Worm (Caenorhabditis elegans) whole organism, L2 larva: ENCODE measurements around the gene dyf-7.
"Not testable (repeated sequence)": the region's sequence is repeated elsewhere in the genome, so short reads cannot be mapped to it uniquely, and the experiment has no call there.

Experiments
- C34F6.9 ChIP-seq: fragments of 150-350 bp; optimal IDR thresholded peaks from 2 replicates; lab custom pipeline; 2014; ENCODE audit warnings: missing biosample characterization, missing genetic modification characterization
- F13H6.1 ChIP-seq: sonication (generic microtip); optimal IDR thresholded peaks from 2 replicates; lab custom pipeline; 2016; ENCODE audit warnings: missing genetic modification characterization, missing compliant biosample characterization
- R02D3.7 ChIP-seq: fragments of 150-350 bp; optimal IDR thresholded peaks from 2 replicates; lab custom pipeline; 2014; ENCODE audit warnings: missing biosample characterization, missing genetic modification characterization
- Y55F3AM.14 ChIP-seq: fragments of 200-800 bp; sonication (Bioruptor generic); optimal IDR thresholded peaks from 2 replicates; lab custom pipeline; 2018; ENCODE audit warnings: mild to moderate bottlenecking, missing genetic modification characterization, missing compliant biosample characterization
- ceh-82 ChIP-seq: fragments of 150-350 bp; optimal IDR thresholded peaks from 2 replicates; lab custom pipeline; 2014; ENCODE audit warnings: missing biosample characterization, missing genetic modification characterization
- crh-2 ChIP-seq: sonication (generic microtip); optimal IDR thresholded peaks from 2 replicates; lab custom pipeline; 2017; ENCODE audit warnings: missing biosample characterization, missing genetic modification characterization
- egl-27 ChIP-seq: sonication (generic microtip); optimal IDR thresholded peaks from 3 replicates; lab custom pipeline; 2017; ENCODE audit warnings: missing biosample characterization, missing genetic modification reagents, missing genetic modification characterization
- fos-1 ChIP-seq: fragments of 150-350 bp; optimal IDR thresholded peaks from 2 replicates; lab custom pipeline; 2014; ENCODE audit warnings: missing biosample characterization, missing genetic modification characterization
- lin-11 ChIP-seq: fragments of 150-350 bp; sonication (generic microtip); optimal IDR thresholded peaks from 2 replicates; lab custom pipeline; 2014; ENCODE audit warnings: missing biosample characterization, missing genetic modification characterization, inconsistent platforms, mixed read lengths
- lsy-2 ChIP-seq, 2 experiments: fragments of 150-350 bp in 1 of 2; sonication (generic microtip) in 1 of 2; optimal IDR thresholded peaks; 2 replicates each; lab custom pipeline; 2014 to 2017; ENCODE audit warnings: missing biosample characterization in 2 of 2, missing genetic modification characterization in 2 of 2
- mab-5 ChIP-seq: fragments of 150-350 bp; optimal IDR thresholded peaks from 2 replicates; lab custom pipeline; 2014; ENCODE audit warnings: missing biosample characterization, missing genetic modification characterization
- mdl-1 ChIP-seq, 2 experiments: fragments of 150-350 bp in 1 of 2; sonication (generic microtip) in 1 of 2; optimal IDR thresholded peaks; 2 replicates each; lab custom pipeline; 2017; ENCODE audit warnings: missing biosample characterization in 2 of 2, missing genetic modification characterization in 2 of 2
- nhr-10 ChIP-seq: sonication (generic microtip); optimal IDR thresholded peaks from 2 replicates; lab custom pipeline; 2017; ENCODE audit warnings: missing biosample characterization, missing genetic modification characterization
- nhr-11 ChIP-seq: fragments of 150-350 bp; optimal IDR thresholded peaks from 2 replicates; lab custom pipeline; 2014; ENCODE audit warnings: missing biosample characterization, missing genetic modification characterization
- nhr-129 ChIP-seq: fragments of 150-350 bp; optimal IDR thresholded peaks from 2 replicates; lab custom pipeline; 2014; ENCODE audit warnings: missing biosample characterization, missing genetic modification characterization
- nhr-21 ChIP-seq: fragments of 150-350 bp; optimal IDR thresholded peaks from 2 replicates; lab custom pipeline; 2014; ENCODE audit warnings: missing biosample characterization, missing genetic modification characterization
- nhr-237 ChIP-seq: fragments of 150-350 bp; optimal IDR thresholded peaks from 2 replicates; lab custom pipeline; 2014; ENCODE audit warnings: missing biosample characterization, missing genetic modification characterization
- nhr-6 ChIP-seq: fragments of 150-350 bp; optimal IDR thresholded peaks from 2 replicates; lab custom pipeline; 2014; ENCODE audit warnings: missing biosample characterization, missing genetic modification characterization
- sem-4 ChIP-seq: fragments of 150-350 bp; optimal IDR thresholded peaks from 2 replicates; lab custom pipeline; 2014; ENCODE audit warnings: missing biosample characterization, missing genetic modification reagents, missing genetic modification characterization
- sma-3 ChIP-seq: sonication (generic microtip); optimal IDR thresholded peaks from 2 replicates; lab custom pipeline; 2016; ENCODE audit warnings: missing genetic modification reagents, missing genetic modification characterization, missing compliant biosample characterization
- sma-9 ChIP-seq, 2 experiments: fragments of 150-350 bp in 1 of 2; sonication (generic microtip) in 1 of 2; optimal IDR thresholded peaks; 2 replicates each; lab custom pipeline; 2014 to 2016; ENCODE audit warnings: missing genetic modification characterization in 2 of 2, mild to moderate bottlenecking in 1 of 2, missing biosample characterization in 1 of 2, missing compliant biosample characterization in 1 of 2, missing genetic modification reagents in 1 of 2, moderate library complexity in 1 of 2
- unc-55 ChIP-seq: fragments of 150-350 bp; sonication (generic microtip); optimal IDR thresholded peaks from 3 replicates; lab custom pipeline; 2014; ENCODE audit warnings: missing biosample characterization, missing genetic modification reagents, missing genetic modification characterization
- zag-1 ChIP-seq: fragments of 150-350 bp; optimal IDR thresholded peaks from 2 replicates; lab custom pipeline; 2014; ENCODE audit warnings: missing biosample characterization, missing genetic modification characterization
- ztf-4 ChIP-seq: fragments of 150-350 bp; optimal IDR thresholded peaks from 2 replicates; lab custom pipeline; 2014; ENCODE audit warnings: missing biosample characterization, missing genetic modification characterization

Gene dyf-7

ce11 chrX:9743513-9743914 is 45.1 kb downstream of the dyf-7 start:
- TF ChIP-seq nhr-11 (tag; lab: Kevin White, UChicago): peak; percentile 54
- TF ChIP-seq lsy-2 (tag; optimal IDR thresholded peaks at IDR 0.05; lab: Kevin White, UChicago): peak in 1 of 2 experiments; percentile 68
- peak; percentile 69 for TF ChIP-seq ztf-4 (tag; lab: Kevin White, UChicago)
- TF ChIP-seq nhr-237 (tag; lab: Kevin White, UChicago): peak; percentile 14
- TF ChIP-seq nhr-21 (tag; lab: Kevin White, UChicago): peak; percentile 83
- peak; percentile 90 for TF ChIP-seq F13H6.1
- TF ChIP-seq unc-55: peak; percentile 92
- TF ChIP-seq fos-1 (tag; lab: Kevin White, UChicago): peak; percentile 87
- peak; percentile 87 for TF ChIP-seq egl-27
- peak; percentile 77 for TF ChIP-seq sma-3 (GFP tag; lab: Kevin White, UChicago)
- peak; percentile 92 for TF ChIP-seq nhr-129
- peak; percentile 24 for TF ChIP-seq ceh-82 (tag; lab: Kevin White, UChicago)
- peak; percentile 88 for TF ChIP-seq Y55F3AM.14 (GFP tag; lab: Kevin White, UChicago)
- peak; percentile 80 for TF ChIP-seq lin-11 (tag; lab: Kevin White, UChicago)
- peak; percentile 56 for TF ChIP-seq mab-5 (tag; lab: Kevin White, UChicago)
- peak; percentile 88 for TF ChIP-seq sma-9 (GFP tag; optimal IDR thresholded peaks at IDR 0.05; lab: Kevin White, UChicago)
- TF ChIP-seq sma-9 (tag; optimal IDR thresholded peaks at IDR 0.05; lab: Kevin White, UChicago): not testable (repeated sequence)
- peak in 1 of 2 experiments; percentile 58 for TF ChIP-seq mdl-1 (tag; optimal IDR thresholded peaks at IDR 0.05; lab: Kevin White, UChicago)
- peak; percentile 58 for TF ChIP-seq zag-1 (tag; lab: Kevin White, UChicago)
- peak; percentile 85 for TF ChIP-seq C34F6.9 (tag; lab: Kevin White, UChicago)
- TF ChIP-seq crh-2: peak; percentile 83
- peak; percentile 35 for TF ChIP-seq nhr-10
- peak; percentile 11 for TF ChIP-seq nhr-6
- peak; percentile 82 for TF ChIP-seq sem-4 (tag; lab: Kevin White, UChicago)
- TF ChIP-seq R02D3.7 (tag; lab: Kevin White, UChicago): peak; percentile 12
